Fruit fly (Drosophila melanogaster) whole organism, adult: Measurements from ENCODE around the gene smash.
A peak's percentile ranks its signal among the peaks of the same experiment; 100 is the strongest.

Experiments used
- CG11617 ChIP-seq: fragments of 200-800 bp; sonication (Bioruptor generic); optimal IDR thresholded peaks from 2 replicates; lab custom pipeline; 2017; ENCODE audit warnings: mild to moderate bottlenecking, missing biosample characterization, missing genetic modification reagents, missing genetic modification characterization
- CG12768 ChIP-seq: fragments of 200-800 bp; sonication (Bioruptor generic); optimal IDR thresholded peaks from 2 replicates; lab custom pipeline; 2017; ENCODE audit warnings: missing biosample characterization, missing genetic modification characterization, mild to moderate bottlenecking, moderate library complexity, missing genetic modification reagents
- CG14711 ChIP-seq: fragments of 200-800 bp; sonication (Bioruptor generic); optimal IDR thresholded peaks from 2 replicates; lab custom pipeline; 2018; ENCODE audit warnings: missing biosample characterization, mild to moderate bottlenecking, missing genetic modification characterization, moderate library complexity
- CG1620 ChIP-seq: fragments of 200-800 bp; sonication (Bioruptor generic); optimal IDR thresholded peaks from 2 replicates; lab custom pipeline; 2016; ENCODE audit warnings: missing biosample characterization, missing genetic modification characterization
- CG33017 ChIP-seq: fragments of 200-800 bp; sonication (Bioruptor generic); optimal IDR thresholded peaks from 2 replicates; lab custom pipeline; 2018; ENCODE audit warnings: missing biosample characterization, mild to moderate bottlenecking, missing genetic modification characterization, moderate library complexity
- CG5204 ChIP-seq: fragments of 200-800 bp; sonication (Bioruptor generic); optimal IDR thresholded peaks from 2 replicates; lab custom pipeline; 2016; ENCODE audit warnings: missing biosample characterization, missing genetic modification characterization
- CG7045 ChIP-seq: fragments of 200-800 bp; sonication (Bioruptor generic); optimal IDR thresholded peaks from 2 replicates; lab custom pipeline; 2017; ENCODE audit warnings: missing biosample characterization, mild to moderate bottlenecking, missing genetic modification characterization
- CG7101 ChIP-seq: fragments of 200-800 bp; sonication (Bioruptor generic); optimal IDR thresholded peaks from 2 replicates; lab custom pipeline; 2018; ENCODE audit warnings: missing biosample characterization, mild to moderate bottlenecking, missing genetic modification characterization, moderate library complexity
- Clk ChIP-seq: fragments of 200-800 bp; sonication (Bioruptor generic); optimal IDR thresholded peaks from 2 replicates; lab custom pipeline; 2017; ENCODE audit warnings: missing biosample characterization, missing genetic modification characterization
- Crg-1 ChIP-seq: fragments of 200-800 bp; sonication (Bioruptor generic); optimal IDR thresholded peaks from 2 replicates; lab custom pipeline; 2016; ENCODE audit warnings: missing biosample characterization, missing genetic modification characterization
- Hr96 ChIP-seq: fragments of 200-800 bp; sonication (Bioruptor generic); optimal IDR thresholded peaks from 2 replicates; lab custom pipeline; 2016; ENCODE audit warnings: missing biosample characterization, missing genetic modification characterization
- Mnt ChIP-seq: fragments of 200-800 bp; sonication (Bioruptor generic); optimal IDR thresholded peaks from 2 replicates; lab custom pipeline; 2016; ENCODE audit warnings: missing biosample characterization, mild to moderate bottlenecking, missing genetic modification characterization
- bab1 ChIP-seq: fragments of 200-800 bp; sonication (Bioruptor generic); optimal IDR thresholded peaks from 3 replicates; lab custom pipeline; 2019; ENCODE audit warnings: missing biosample characterization, mild to moderate bottlenecking, missing genetic modification characterization, moderate library complexity
- cic ChIP-seq: fragments of 200-800 bp; sonication (Bioruptor generic); optimal IDR thresholded peaks from 2 replicates; lab custom pipeline; 2017; ENCODE audit warnings: missing biosample characterization, mild to moderate bottlenecking, missing genetic modification characterization, moderate library complexity
- cnc ChIP-seq, 2 experiments: fragments of >200 bp; optimal IDR thresholded peaks; 2 replicates each; lab custom pipeline; 2017
- kay ChIP-seq: fragments of 200-800 bp; sonication (Bioruptor generic); peaks from one replicate; lab custom pipeline; 2016; ENCODE audit warnings: missing biosample characterization, missing genetic modification characterization, borderline replicate concordance
- ovo ChIP-seq: fragments of 200-800 bp; sonication (Bioruptor generic); optimal IDR thresholded peaks from 2 replicates; lab custom pipeline; 2016; ENCODE audit warnings: missing biosample characterization, missing genetic modification characterization
- pad ChIP-seq: fragments of 200-800 bp; sonication (Bioruptor generic); optimal IDR thresholded peaks from 3 replicates; lab custom pipeline; 2017; ENCODE audit warnings: missing biosample characterization, missing genetic modification characterization, mild to moderate bottlenecking, moderate library complexity, missing genetic modification reagents
- tj ChIP-seq: fragments of 200-800 bp; sonication (Bioruptor generic); optimal IDR thresholded peaks from 3 replicates; lab custom pipeline; 2017; ENCODE audit warnings: missing biosample characterization, mild to moderate bottlenecking, missing genetic modification characterization, moderate library complexity
- toe ChIP-seq: fragments of 200-800 bp; sonication (Bioruptor generic); optimal IDR thresholded peaks from 2 replicates; lab custom pipeline; 2016; ENCODE audit warnings: missing biosample characterization, missing genetic modification characterization

smash gene

dm6 chr3R:4713775-4714360 is 54.5 kb downstream of the smash start, which contains the start of gene eIF3f1:
Gene eIF3f1, minus strand, starts transcription at chr3R:4714182.
- TF ChIP-seq CG7101 (tag; lab: Kevin White, UChicago) = peak; percentile 17
- no peak for TF ChIP-seq cic (GFP tag; lab: Kevin White, UChicago)
- TF ChIP-seq cnc (optimal IDR thresholded peaks at IDR 0.05; lab: Kevin White, UChicago) = no peak
- TF ChIP-seq Hr96 (GFP tag; lab: Kevin White, UChicago) = no peak
- no peak for TF ChIP-seq tj
- no peak for TF ChIP-seq Clk (GFP tag; lab: Kevin White, UChicago)
- TF ChIP-seq Mnt (GFP tag; lab: Kevin White, UChicago) = peak; percentile 84
- peak; percentile 29 for TF ChIP-seq CG1620 (GFP tag; lab: Kevin White, UChicago)
- TF ChIP-seq CG5204 (GFP tag; lab: Kevin White, UChicago) = no peak
- TF ChIP-seq pad (GFP tag; lab: Kevin White, UChicago) = peak; percentile 0
- TF ChIP-seq CG7045 (GFP tag; lab: Kevin White, UChicago) = no peak
- TF ChIP-seq bab1 (GFP tag; lab: Kevin White, UChicago) = peak; percentile 60
- no peak for TF ChIP-seq CG11617 (GFP tag; lab: Kevin White, UChicago)
- peak; percentile 40 for TF ChIP-seq ovo (GFP tag; lab: Kevin White, UChicago)

- no peak for TF ChIP-seq Mnt (GFP tag; lab: Kevin White, UChicago)
- TF ChIP-seq tj = no peak
- TF ChIP-seq CG14711 = no peak
- no peak for TF ChIP-seq toe
- no peak for TF ChIP-seq CG7101 (tag; lab: Kevin White, UChicago)
- TF ChIP-seq pad (GFP tag; lab: Kevin White, UChicago) = no peak
- TF ChIP-seq ovo (GFP tag; lab: Kevin White, UChicago) = no peak
- TF ChIP-seq CG1620 (GFP tag; lab: Kevin White, UChicago) = no peak
- no peak for TF ChIP-seq CG11617 (GFP tag; lab: Kevin White, UChicago)
- no peak for TF ChIP-seq Hr96 (GFP tag; lab: Kevin White, UChicago)
- no peak for TF ChIP-seq cnc (optimal IDR thresholded peaks at IDR 0.05; lab: Kevin White, UChicago)
- no peak for TF ChIP-seq CG33017 (tag; lab: Kevin White, UChicago)
- TF ChIP-seq bab1 (GFP tag; lab: Kevin White, UChicago) = no peak
- no peak for TF ChIP-seq kay (GFP tag; lab: Kevin White, UChicago)
- no peak for TF ChIP-seq CG5204 (GFP tag; lab: Kevin White, UChicago)
- no peak for TF ChIP-seq CG7045 (GFP tag; lab: Kevin White, UChicago)
- TF ChIP-seq cic (GFP tag; lab: Kevin White, UChicago) = no peak
- no peak for TF ChIP-seq CG12768 (GFP tag; lab: Kevin White, UChicago)
- no peak for TF ChIP-seq Clk (GFP tag; lab: Kevin White, UChicago)
- TF ChIP-seq Crg-1 (GFP tag; lab: Kevin White, UChicago) = no peak
Observed at dm6 chr3R:4717586-4717985, 58.2 kb downstream of the smash start.

DNA sequence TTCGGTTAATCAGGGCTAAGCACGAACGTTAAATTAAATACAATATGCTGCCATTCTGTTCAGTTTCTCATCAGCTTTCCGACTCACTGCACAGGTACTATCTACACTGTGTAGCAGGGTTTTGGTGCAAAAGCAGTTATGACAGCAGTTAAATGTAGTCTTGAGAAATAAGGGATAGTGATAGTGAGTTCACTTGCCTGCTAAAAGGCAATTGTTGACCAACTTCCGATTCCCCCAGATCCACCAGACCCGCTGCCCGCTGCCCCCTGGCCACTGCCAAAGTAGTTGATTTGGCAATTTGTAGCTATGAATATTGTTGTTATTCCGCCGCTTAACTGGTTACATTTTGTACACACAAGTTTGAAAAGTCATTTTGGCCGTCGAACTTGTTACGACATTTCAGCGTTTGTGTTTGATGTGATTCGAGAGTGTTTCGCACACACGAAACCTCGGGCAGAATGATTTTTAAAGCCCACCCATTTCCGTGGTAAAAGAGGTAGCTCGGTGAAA is 65.0 kb downstream of the smash start:
- no peak for TF ChIP-seq Clk (GFP tag; lab: Kevin White, UChicago)
- TF ChIP-seq cic (GFP tag; lab: Kevin White, UChicago) = no peak
- TF ChIP-seq Hr96 (GFP tag; lab: Kevin White, UChicago) = no peak
- TF ChIP-seq CG12768 (GFP tag; lab: Kevin White, UChicago) = no peak
- no peak for TF ChIP-seq cnc (optimal IDR thresholded peaks at IDR 0.05; lab: Kevin White, UChicago)
- TF ChIP-seq Mnt (GFP tag; lab: Kevin White, UChicago) = no peak
- no peak for TF ChIP-seq bab1 (GFP tag; lab: Kevin White, UChicago)
- TF ChIP-seq Crg-1 (GFP tag; lab: Kevin White, UChicago) = no peak
- TF ChIP-seq CG7045 (GFP tag; lab: Kevin White, UChicago) = no peak
- TF ChIP-seq CG1620 (GFP tag; lab: Kevin White, UChicago) = no peak
- TF ChIP-seq ovo (GFP tag; lab: Kevin White, UChicago) = no peak
- TF ChIP-seq CG14711 = no peak
- TF ChIP-seq CG33017 (tag; lab: Kevin White, UChicago) = no peak

DNA sequence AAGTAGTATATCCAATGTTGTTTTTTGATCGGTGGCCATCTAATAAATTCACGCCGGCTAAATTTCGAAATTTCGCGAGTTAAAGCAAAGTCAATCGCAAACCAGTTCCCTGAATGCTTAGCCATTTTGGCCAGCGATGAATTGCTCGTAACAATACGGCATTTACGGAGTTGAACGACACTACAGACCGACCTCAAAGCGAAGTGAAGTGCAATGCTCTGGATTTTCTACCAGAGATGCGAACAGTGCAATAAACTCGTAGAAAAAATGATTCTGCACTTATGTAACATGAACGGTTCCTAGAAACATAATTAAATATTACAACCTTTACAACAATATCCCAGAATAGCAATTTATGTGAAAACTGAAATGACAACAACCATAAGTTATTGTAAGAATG is 66.0 kb downstream of the smash start:
- TF ChIP-seq ovo (GFP tag; lab: Kevin White, UChicago) (no peak), cic (GFP tag; lab: Kevin White, UChicago) (no peak), Hr96 (GFP tag; lab: Kevin White, UChicago) (no peak), kay (GFP tag; lab: Kevin White, UChicago) (no peak), CG14711 (no peak), pad (GFP tag; lab: Kevin White, UChicago) (no peak), cnc (optimal IDR thresholded peaks at IDR 0.05; lab: Kevin White, UChicago) (no peak), CG7101 (tag; lab: Kevin White, UChicago) (no peak), toe (no peak), bab1 (GFP tag; lab: Kevin White, UChicago) (no peak), CG11617 (GFP tag; lab: Kevin White, UChicago) (no peak), CG12768 (GFP tag; lab: Kevin White, UChicago) (no peak), CG5204 (GFP tag; lab: Kevin White, UChicago) (no peak), CG1620 (GFP tag; lab: Kevin White, UChicago) (no peak), Mnt (GFP tag; lab: Kevin White, UChicago) (no peak), Clk (GFP tag; lab: Kevin White, UChicago) (no peak), Crg-1 (GFP tag; lab: Kevin White, UChicago) (no peak)

dm6 chr3R:4726294-4726693 is 66.9 kb downstream of the smash start:
- TF ChIP-seq Mnt (GFP tag; lab: Kevin White, UChicago) (no peak), CG5204 (GFP tag; lab: Kevin White, UChicago) (no peak), pad (GFP tag; lab: Kevin White, UChicago) (no peak), CG33017 (tag; lab: Kevin White, UChicago) (no peak), Crg-1 (GFP tag; lab: Kevin White, UChicago) (no peak), cnc (optimal IDR thresholded peaks at IDR 0.05; lab: Kevin White, UChicago) (no peak), CG14711 (no peak), Hr96 (GFP tag; lab: Kevin White, UChicago) (no peak), bab1 (GFP tag; lab: Kevin White, UChicago) (no peak), CG7045 (GFP tag; lab: Kevin White, UChicago) (no peak)
